Worm (Caenorhabditis elegans) whole organism, mixed stage, embryonic: ENCODE results near the gene rft-1.

Experiments
- M03D4.4 ChIP-seq: sonication (generic microtip); optimal IDR thresholded peaks from 2 replicates; lab custom pipeline; 2017; ENCODE audit warnings: mild to moderate bottlenecking, missing genetic modification characterization, missing compliant biosample characterization
- blmp-1 ChIP-seq: fragments of 150-350 bp; optimal IDR thresholded peaks from 2 replicates; lab custom pipeline; 2014; ENCODE audit warnings: missing biosample characterization, missing genetic modification characterization
- ceh-39 ChIP-seq: fragments of 150-350 bp; optimal IDR thresholded peaks from 2 replicates; lab custom pipeline; 2014; ENCODE audit warnings: missing biosample characterization, missing genetic modification characterization
- ceh-43 ChIP-seq: fragments of 200-800 bp; sonication (Bioruptor generic); optimal IDR thresholded peaks from 2 replicates; lab custom pipeline; 2018; ENCODE audit warnings: mild to moderate bottlenecking, missing genetic modification characterization, moderate library complexity, missing compliant biosample characterization
- ceh-83 ChIP-seq: fragments of 200-800 bp; sonication (Bioruptor generic); optimal IDR thresholded peaks from 2 replicates; lab custom pipeline; 2018; ENCODE audit warnings: mild to moderate bottlenecking, missing genetic modification characterization, missing compliant biosample characterization
- ces-1 ChIP-seq: fragments of 150-350 bp; optimal IDR thresholded peaks from 2 replicates; lab custom pipeline; 2014; ENCODE audit warnings: missing biosample characterization, missing genetic modification reagents, missing genetic modification characterization
- cnd-1 ChIP-seq: fragments of 200-800 bp; sonication (Bioruptor generic); optimal IDR thresholded peaks from 2 replicates; lab custom pipeline; 2018; ENCODE audit warnings: mild to moderate bottlenecking, missing genetic modification characterization, missing compliant biosample characterization
- drap-1 ChIP-seq: fragments of 200-800 bp; sonication (Bioruptor generic); optimal IDR thresholded peaks from 3 replicates; lab custom pipeline; 2018; ENCODE audit warnings: mild to moderate bottlenecking, missing genetic modification characterization, missing compliant biosample characterization
- elt-1 ChIP-seq: sonication (generic microtip); optimal IDR thresholded peaks from 2 replicates; lab custom pipeline; 2017; ENCODE audit warnings: missing genetic modification characterization, mild to moderate bottlenecking, missing compliant biosample characterization, antibody characterized with exemption, moderate library complexity, borderline replicate concordance; ENCODE audit not compliant: insufficient read depth
- elt-3 ChIP-seq: fragments of 150-350 bp; optimal IDR thresholded peaks from 2 replicates; lab custom pipeline; 2014; ENCODE audit warnings: missing biosample characterization, missing genetic modification characterization
- flh-1 ChIP-seq: fragments of 200-800 bp; sonication (Bioruptor generic); optimal IDR thresholded peaks from 2 replicates; lab custom pipeline; 2018; ENCODE audit warnings: mild to moderate bottlenecking, missing genetic modification characterization, moderate library complexity, missing compliant biosample characterization
- ham-2 ChIP-seq: fragments of 200-800 bp; sonication (Bioruptor generic); optimal IDR thresholded peaks from 2 replicates; lab custom pipeline; 2018; ENCODE audit warnings: mild to moderate bottlenecking, missing genetic modification characterization, missing compliant biosample characterization
- hlh-1 ChIP-seq: fragments of 150-350 bp; optimal IDR thresholded peaks from 2 replicates; lab custom pipeline; 2014; ENCODE audit warnings: missing biosample characterization, missing genetic modification reagents, missing genetic modification characterization
- lin-13 ChIP-seq: fragments of 150-350 bp; optimal IDR thresholded peaks from 2 replicates; lab custom pipeline; 2014; ENCODE audit warnings: missing biosample characterization, missing genetic modification characterization
- lin-32 ChIP-seq: fragments of 200-800 bp; sonication (Bioruptor generic); optimal IDR thresholded peaks from 2 replicates; lab custom pipeline; 2018; ENCODE audit warnings: mild to moderate bottlenecking, missing genetic modification characterization, missing compliant biosample characterization
- lsy-2 ChIP-seq: fragments of 150-350 bp; optimal IDR thresholded peaks from 2 replicates; lab custom pipeline; 2014; ENCODE audit warnings: missing biosample characterization, missing genetic modification characterization
- mab-5 ChIP-seq: fragments of 150-350 bp; optimal IDR thresholded peaks from 2 replicates; lab custom pipeline; 2014; ENCODE audit warnings: missing biosample characterization, missing genetic modification characterization
- mep-1 ChIP-seq: fragments of 150-350 bp; optimal IDR thresholded peaks from 2 replicates; lab custom pipeline; 2017; ENCODE audit warnings: missing biosample characterization, missing genetic modification reagents, missing genetic modification characterization, inconsistent platforms
- mls-2 ChIP-seq: sonication (generic microtip); optimal IDR thresholded peaks from 2 replicates; lab custom pipeline; 2016; ENCODE audit warnings: mild to moderate bottlenecking, missing genetic modification characterization, moderate library complexity, missing compliant biosample characterization
- nhr-12 ChIP-seq: fragments of 150-350 bp; optimal IDR thresholded peaks from 2 replicates; lab custom pipeline; 2014; ENCODE audit warnings: missing biosample characterization, missing genetic modification characterization
- nhr-237 ChIP-seq: fragments of 150-350 bp; optimal IDR thresholded peaks from 2 replicates; lab custom pipeline; 2014; ENCODE audit warnings: missing biosample characterization, missing genetic modification characterization
- pha-4 ChIP-seq: fragments of 150-350 bp; optimal IDR thresholded peaks from 2 replicates; lab custom pipeline; 2018; ENCODE audit warnings: missing biosample characterization, missing genetic modification reagents, missing genetic modification characterization
- sem-2 ChIP-seq: fragments of 200-800 bp; sonication (Bioruptor generic); optimal IDR thresholded peaks from 2 replicates; lab custom pipeline; 2018; ENCODE audit warnings: mild to moderate bottlenecking, missing genetic modification characterization, missing compliant biosample characterization
- snpc-4 ChIP-seq: fragments of 150-350 bp; optimal IDR thresholded peaks from 2 replicates; lab custom pipeline; 2014; ENCODE audit warnings: missing biosample characterization, missing genetic modification characterization
- sptf-1 ChIP-seq: sonication (generic microtip); optimal IDR thresholded peaks from 2 replicates; lab custom pipeline; 2017; ENCODE audit warnings: mild to moderate bottlenecking, missing genetic modification characterization, moderate library complexity, missing compliant biosample characterization
- tbx-8 ChIP-seq: fragments of 200-800 bp; sonication (Bioruptor generic); optimal IDR thresholded peaks from 2 replicates; lab custom pipeline; 2018; ENCODE audit warnings: mild to moderate bottlenecking, missing genetic modification characterization, moderate library complexity, missing compliant biosample characterization
- unc-120 ChIP-seq: sonication (generic microtip); optimal IDR thresholded peaks from 2 replicates; lab custom pipeline; 2017; ENCODE audit warnings: missing genetic modification characterization, missing compliant biosample characterization; ENCODE audit not compliant: poor library complexity, severe bottlenecking
- unc-62 ChIP-seq: fragments of 150-350 bp; optimal IDR thresholded peaks from 2 replicates; lab custom pipeline; 2014; ENCODE audit warnings: missing biosample characterization, missing genetic modification reagents, missing genetic modification characterization
- zip-8 ChIP-seq: fragments of 150-350 bp; optimal IDR thresholded peaks from 2 replicates; lab custom pipeline; 2014; ENCODE audit warnings: missing biosample characterization, missing genetic modification characterization
- ztf-11 ChIP-seq: fragments of 150-350 bp; optimal IDR thresholded peaks from 2 replicates; lab custom pipeline; 2014; ENCODE audit warnings: missing biosample characterization, missing genetic modification characterization

Gene rft-1

DNA sequence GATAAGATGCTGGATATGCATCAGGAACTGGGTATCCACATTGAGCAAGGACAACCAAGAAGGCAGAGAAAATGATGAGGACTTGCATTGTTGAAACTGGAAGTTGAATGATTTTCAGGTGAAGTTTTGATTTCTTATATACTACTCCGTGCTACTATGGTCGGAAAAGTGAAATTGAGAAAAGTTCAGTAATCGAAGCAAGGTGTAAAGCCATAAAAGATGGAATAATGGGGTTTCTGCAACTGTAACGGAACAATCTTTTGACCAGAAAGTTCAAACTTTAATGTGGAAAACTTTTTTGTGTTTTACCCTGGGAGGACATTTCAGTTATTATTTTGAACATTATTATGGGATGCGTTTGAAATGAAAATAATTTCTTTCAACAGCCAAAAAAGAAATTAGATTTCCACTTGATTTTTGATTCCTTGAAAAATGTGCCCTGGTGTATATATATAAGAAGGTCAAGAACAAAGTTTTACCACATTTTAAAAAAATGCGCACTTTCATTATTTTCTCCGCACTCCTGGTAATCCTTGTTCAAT is 19.1 kb downstream of the rft-1 start, which contains the start of the genes Y47D7A.9 and Y47D7A.19:
Gene Y47D7A.9, minus strand, starts transcription at position 101 of the 542 bp plus-strand sequence.
Gene Y47D7A.19, plus strand, starts transcription at position 492 of the 542 bp plus-strand sequence.
- TF ChIP-seq ztf-11 (no peak), sptf-1 (tag; lab: Kevin White, UChicago) (no peak), elt-1 (no peak), zip-8 (no peak), lsy-2 (tag; lab: Kevin White, UChicago) (no peak), drap-1 (GFP tag; lab: Kevin White, UChicago) (no peak)
- TF ChIP-seq, all 35 proteins: peak for 0

DNA sequence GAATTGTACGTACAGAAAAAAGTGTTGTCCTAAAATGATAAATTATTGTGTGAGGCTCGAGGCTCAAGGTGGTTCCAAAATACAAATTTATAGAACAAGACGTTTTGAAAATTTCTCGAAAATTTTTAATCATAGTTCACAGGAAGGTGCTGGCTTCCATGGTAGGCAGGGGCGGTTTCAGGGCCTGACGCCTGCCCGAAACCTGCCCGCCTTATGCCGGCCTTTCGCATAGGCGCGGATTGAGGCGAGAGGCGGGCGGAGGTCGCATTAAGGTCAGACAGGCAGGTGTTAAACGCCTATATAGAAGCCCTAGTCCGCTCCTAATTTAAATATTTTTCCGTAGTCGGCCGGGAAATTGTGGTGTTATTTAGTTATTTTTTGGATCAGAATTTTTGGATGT is 19.9 kb downstream of the rft-1 start:
- no peak for TF ChIP-seq ham-2
- TF ChIP-seq elt-1 = no peak
- no peak for TF ChIP-seq unc-62 (GFP tag; lab: Kevin White, UChicago)
- no peak for TF ChIP-seq ceh-39 (tag; lab: Kevin White, UChicago)
- TF ChIP-seq zip-8 = no peak
- no peak for TF ChIP-seq ceh-43 (GFP tag; lab: Kevin White, UChicago)
- TF ChIP-seq ceh-83 = no peak
- no peak for TF ChIP-seq flh-1 (GFP tag; lab: Kevin White, UChicago)
- TF ChIP-seq elt-3 = no peak
- TF ChIP-seq drap-1 (GFP tag; lab: Kevin White, UChicago) = no peak
- TF ChIP-seq M03D4.4 (tag; lab: Kevin White, UChicago) = no peak
- TF ChIP-seq lin-13 = no peak
- no peak for TF ChIP-seq cnd-1 (tag; lab: Kevin White, UChicago)
- no peak for TF ChIP-seq mab-5 (tag; lab: Kevin White, UChicago)
- TF ChIP-seq mep-1 (tag; lab: Kevin White, UChicago) = no peak
- no peak for TF ChIP-seq tbx-8 (GFP tag; lab: Kevin White, UChicago)
- TF ChIP-seq snpc-4 (tag; lab: Kevin White, UChicago) = no peak
- TF ChIP-seq hlh-1 (tag; lab: Kevin White, UChicago) = no peak
- TF ChIP-seq unc-120 (tag; lab: Kevin White, UChicago) = no peak

DNA sequence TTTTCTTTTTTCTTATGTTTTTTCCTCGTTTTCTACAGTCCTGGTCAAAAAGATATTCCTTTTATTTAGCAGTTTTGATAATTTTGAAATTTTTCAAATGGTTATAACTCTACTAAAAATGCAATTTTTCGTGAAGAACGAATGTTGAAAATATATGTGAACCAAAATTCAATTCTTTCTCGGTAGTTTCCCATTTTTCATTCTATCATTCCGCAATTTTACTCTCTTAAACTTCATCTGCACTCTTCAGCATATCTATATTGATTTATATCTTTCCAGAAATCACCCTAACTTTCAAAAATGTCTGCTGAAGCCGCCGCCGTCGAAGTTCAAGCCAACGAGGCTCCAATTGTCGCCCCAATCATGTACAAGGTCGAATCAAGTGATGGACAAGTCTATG is 20.9 kb downstream of the rft-1 start, which contains the start of gene skr-7:
Gene skr-7, plus strand, starts transcription at position 301 of the 400 bp plus-strand sequence.
- TF ChIP-seq blmp-1 = no peak
- TF ChIP-seq snpc-4 (tag; lab: Kevin White, UChicago) = no peak
- no peak for TF ChIP-seq unc-120 (tag; lab: Kevin White, UChicago)
- no peak for TF ChIP-seq mls-2 (tag; lab: Kevin White, UChicago)
- no peak for TF ChIP-seq elt-1
- TF ChIP-seq mep-1 (tag; lab: Kevin White, UChicago) = no peak
- no peak for TF ChIP-seq lsy-2 (tag; lab: Kevin White, UChicago)
- TF ChIP-seq ceh-39 (tag; lab: Kevin White, UChicago) = no peak

DNA sequence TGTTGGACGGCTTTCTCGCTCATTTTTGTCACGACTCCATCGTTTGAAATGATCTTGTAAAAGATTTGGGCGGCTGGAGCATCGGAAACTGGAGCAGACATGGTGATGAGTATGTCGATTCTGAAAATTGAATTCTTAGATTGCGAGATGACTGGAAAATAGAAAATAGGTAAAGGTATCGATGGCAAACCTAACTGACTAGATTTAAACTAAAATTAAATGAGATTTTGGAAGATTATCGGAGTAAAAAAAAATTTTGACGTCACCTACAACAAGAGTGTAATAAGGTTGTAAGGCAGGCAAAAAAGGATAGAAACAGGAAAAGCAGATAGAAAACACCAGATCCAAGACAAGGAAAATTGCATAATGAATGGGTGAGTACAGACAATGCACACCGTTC is 21.5 kb downstream of the rft-1 start, which contains the start of gene skr-14:
Gene skr-14, minus strand, starts transcription at position 101 of the 400 bp plus-strand sequence.
- no peak for TF ChIP-seq ceh-83
- TF ChIP-seq unc-62 (GFP tag; lab: Kevin White, UChicago) = no peak
- no peak for TF ChIP-seq drap-1 (GFP tag; lab: Kevin White, UChicago)
- no peak for TF ChIP-seq flh-1 (GFP tag; lab: Kevin White, UChicago)
- no peak for TF ChIP-seq sem-2 (GFP tag; lab: Kevin White, UChicago)
- TF ChIP-seq ceh-39 (tag; lab: Kevin White, UChicago) = no peak
- TF ChIP-seq nhr-237 (tag; lab: Kevin White, UChicago) = no peak
- TF ChIP-seq lin-13 = no peak
- TF ChIP-seq nhr-12 = no peak
- no peak for TF ChIP-seq hlh-1 (tag; lab: Kevin White, UChicago)
- TF ChIP-seq zip-8 = no peak
- TF ChIP-seq elt-1 = no peak
- TF ChIP-seq blmp-1 = no peak
- no peak for TF ChIP-seq ztf-11
- TF ChIP-seq ces-1 = no peak

DNA sequence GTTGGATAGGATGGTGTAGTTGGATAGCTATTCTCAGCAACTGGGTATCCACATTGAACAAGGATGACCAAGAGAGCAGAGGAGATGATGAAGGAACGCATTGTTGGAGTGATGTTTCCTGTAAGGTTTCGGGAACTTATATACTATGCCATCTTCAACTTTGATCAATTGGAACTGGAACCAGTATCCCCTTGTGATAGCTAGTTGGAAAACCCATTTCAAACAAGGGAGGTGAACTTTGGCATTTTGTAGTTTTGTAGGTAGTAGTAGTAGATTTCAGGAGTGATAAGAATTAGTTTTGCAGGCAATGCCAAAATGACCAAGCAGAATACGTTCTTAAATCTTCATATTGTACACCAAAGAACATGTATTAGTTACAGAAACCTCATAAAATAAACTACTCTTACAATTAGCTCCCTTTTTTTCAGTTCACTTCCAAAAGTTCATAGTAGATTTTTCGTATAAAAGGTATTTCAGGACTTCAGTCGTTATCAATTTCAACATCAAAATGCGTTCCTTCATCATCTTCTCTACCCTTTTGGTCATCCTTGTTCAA is 23.2 kb downstream of the rft-1 start, which contains the start of the genes Y47D7A.7 and Y47D7A.2:
Gene Y47D7A.7, minus strand, starts transcription at position 101 of the 556 bp plus-strand sequence.
Gene Y47D7A.2, plus strand, starts transcription at position 506 of the 556 bp plus-strand sequence.
- TF ChIP-seq lin-32 = no peak
- TF ChIP-seq tbx-8 (GFP tag; lab: Kevin White, UChicago) = no peak
- TF ChIP-seq mab-5 (tag; lab: Kevin White, UChicago) = no peak
- no peak for TF ChIP-seq flh-1 (GFP tag; lab: Kevin White, UChicago)
- TF ChIP-seq zip-8 = no peak
- TF ChIP-seq hlh-1 (tag; lab: Kevin White, UChicago) = no peak
- TF ChIP-seq ceh-43 (GFP tag; lab: Kevin White, UChicago) = no peak
- no peak for TF ChIP-seq pha-4 (tag; lab: Kevin White, UChicago)
- TF ChIP-seq unc-120 (tag; lab: Kevin White, UChicago) = no peak
- no peak for TF ChIP-seq snpc-4 (tag; lab: Kevin White, UChicago)
- TF ChIP-seq ceh-39 (tag; lab: Kevin White, UChicago) = no peak
- no peak for TF ChIP-seq ham-2
